Worm (Caenorhabditis elegans): ENCODE measurements around the gene F22F1.3.

DNA sequence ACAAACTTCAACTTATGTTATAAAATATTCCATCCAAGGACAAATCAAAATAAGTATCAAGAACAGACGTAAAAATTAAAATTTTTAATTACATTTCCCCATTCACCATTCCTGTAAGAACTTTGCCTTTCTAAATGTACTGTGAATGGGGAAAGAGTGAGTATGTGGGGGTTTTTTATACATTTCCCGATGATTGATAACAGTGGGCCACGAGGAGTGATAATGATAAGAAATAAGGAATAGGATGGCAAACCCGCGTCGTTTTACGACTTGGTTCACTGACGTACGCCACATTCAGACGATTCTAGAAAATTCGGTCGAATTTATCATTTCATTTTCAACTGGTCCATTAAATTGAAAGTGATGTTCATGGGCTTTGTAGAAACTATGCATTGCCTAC lies 48.1 kb upstream of the F22F1.3 start, which contains the start of gene cdd-1:
- no peak for TF ChIP-seq unc-62 (GFP tag; optimal IDR thresholded peaks at IDR 0.05)
- no peak for TF ChIP-seq lin-39 (tag; optimal IDR thresholded peaks at IDR 0.05)
- no peak for TF ChIP-seq skn-1 (tag; optimal IDR thresholded peaks at IDR 0.05)
- TF ChIP-seq pqm-1 (tag; optimal IDR thresholded peaks at IDR 0.05): peak; percentile 72
- peak; percentile 96 for TF ChIP-seq elt-2 (tag; optimal IDR thresholded peaks at IDR 0.05)
- no peak for TF ChIP-seq ZK546.5 (tag; optimal IDR thresholded peaks at IDR 0.05)
- TF ChIP-seq aly-2 (tag; optimal IDR thresholded peaks at IDR 0.05): no peak
